Worm (Caenorhabditis elegans): ENCODE data around the gene rpm-1.

Gene rpm-1

ce11 chrV:8758618-8759017 is 61.1 kb downstream of the rpm-1 start, which contains the start of gene B0507.7:
Gene B0507.7 (minus strand): TSS chrV:8758718.
- TF ChIP-seq nhr-12 (tag; optimal IDR thresholded peaks at IDR 0.05) (no peak), bed-3 (GFP tag; optimal IDR thresholded peaks at IDR 0.05) (no peak), sem-2 (GFP tag; optimal IDR thresholded peaks at IDR 0.05) (no peak), M03D4.4 (tag; optimal IDR thresholded peaks at IDR 0.05) (no peak), hlh-1 (tag; optimal IDR thresholded peaks at IDR 0.05) (no peak), tbx-8 (GFP tag; optimal IDR thresholded peaks at IDR 0.05) (no peak), mab-5 (tag; optimal IDR thresholded peaks at IDR 0.05) (no peak), unc-39 (tag; optimal IDR thresholded peaks at IDR 0.05) (no peak), nhr-2 (tag; optimal IDR thresholded peaks at IDR 0.05) (no peak), unc-62 (GFP tag; optimal IDR thresholded peaks at IDR 0.05) (no peak), ces-1 (GFP tag; optimal IDR thresholded peaks at IDR 0.05) (no peak), mls-2 (tag; optimal IDR thresholded peaks at IDR 0.05) (no peak), ham-2 (GFP tag; optimal IDR thresholded peaks at IDR 0.05) (no peak), ceh-83 (GFP tag; optimal IDR thresholded peaks at IDR 0.05) (no peak), ceh-43 (GFP tag; optimal IDR thresholded peaks at IDR 0.05) (no peak), snpc-4 (tag; optimal IDR thresholded peaks at IDR 0.05) (no peak), nhr-28 (tag; optimal IDR thresholded peaks at IDR 0.05) (no peak), elt-3 (tag; optimal IDR thresholded peaks at IDR 0.05) (no peak)

Data from whole organism, mixed stage, embryonic.